Worm (Caenorhabditis elegans): ENCODE measurements around the gene pept-1.

- TF ChIP-seq mdl-1 (tag; optimal IDR thresholded peaks at IDR 0.05): no peak
- no peak for TF ChIP-seq ceh-16 (tag; optimal IDR thresholded peaks at IDR 0.05)
- no peak for TF ChIP-seq nhr-10 (tag; optimal IDR thresholded peaks at IDR 0.05)
- TF ChIP-seq lin-13 (GFP tag; optimal IDR thresholded peaks at IDR 0.05): no peak
- TF ChIP-seq elt-1 (tag; optimal IDR thresholded peaks at IDR 0.05): no peak
- no peak for TF ChIP-seq unc-62 (GFP tag; optimal IDR thresholded peaks at IDR 0.05)
- no peak for TF ChIP-seq ama-1 (optimal IDR thresholded peaks at IDR 0.05)
Measured at ce11 chrX:6499736-6500135, 43.1 kb downstream of the pept-1 start, which contains the start of gene actl-1.
